Fruit fly (Drosophila melanogaster) whole organism, pupa: ENCODE data around the gene Prosalpha4T1.

Experiments
- CG10348 ChIP-seq: fragments of 200-800 bp; sonication (Bioruptor generic); IDR thresholded peaks from 2 replicates; pipeline ENCODE4 v1.3.6; 2022; ENCODE audit warnings: missing biosample characterization, missing genetic modification characterization
- CG12605 ChIP-seq: fragments of 200-800 bp; sonication (Bioruptor generic); IDR thresholded peaks from 2 replicates; pipeline ENCODE4 v1.3.6; 2022; ENCODE audit warnings: missing biosample characterization, missing genetic modification characterization
- CG13204 ChIP-seq: fragments of 200-800 bp; sonication (Bioruptor generic); optimal IDR thresholded peaks from 2 replicates; lab custom pipeline; 2018; ENCODE audit warnings: missing biosample characterization, mild to moderate bottlenecking, missing genetic modification characterization, moderate library complexity
- CG14655 ChIP-seq: fragments of 200-800 bp; sonication (Bioruptor generic); optimal IDR thresholded peaks from 3 replicates; lab custom pipeline; 2017; ENCODE audit warnings: mild to moderate bottlenecking, missing biosample characterization, missing genetic modification reagents, missing genetic modification characterization
- CG17806 ChIP-seq: fragments of 200-800 bp; sonication (Bioruptor generic); optimal IDR thresholded peaks from 2 replicates; lab custom pipeline; 2018; ENCODE audit warnings: missing biosample characterization, mild to moderate bottlenecking, missing genetic modification characterization, moderate library complexity
- CG32121 ChIP-seq: fragments of 200-800 bp; sonication (Bioruptor generic); IDR thresholded peaks from 2 replicates; pipeline ENCODE4 v1.3.6; 2022; ENCODE audit warnings: missing biosample characterization, missing genetic modification characterization
- CG34367 ChIP-seq: fragments of 200-800 bp; sonication (Bioruptor generic); optimal IDR thresholded peaks from 2 replicates; lab custom pipeline; 2018; ENCODE audit warnings: missing biosample characterization, mild to moderate bottlenecking, missing genetic modification characterization
- CG8159 ChIP-seq: fragments of 200-800 bp; sonication (Bioruptor generic); optimal IDR thresholded peaks from 3 replicates; lab custom pipeline; 2018; ENCODE audit warnings: missing biosample characterization, mild to moderate bottlenecking, missing genetic modification characterization, moderate library complexity
- CG8301 ChIP-seq: fragments of 200-800 bp; sonication (Bioruptor generic); optimal IDR thresholded peaks from 2 replicates; lab custom pipeline; 2018; ENCODE audit warnings: missing biosample characterization, mild to moderate bottlenecking, missing genetic modification characterization
- CG9948 ChIP-seq: fragments of 200-800 bp; sonication (Bioruptor generic); optimal IDR thresholded peaks from 2 replicates; lab custom pipeline; 2018; ENCODE audit warnings: missing biosample characterization, mild to moderate bottlenecking, missing genetic modification characterization, moderate library complexity
- D1 ChIP-seq: fragments of 200-800 bp; sonication (Bioruptor generic); optimal IDR thresholded peaks from 2 replicates; lab custom pipeline; 2018; ENCODE audit warnings: missing biosample characterization, mild to moderate bottlenecking, missing genetic modification characterization, moderate library complexity
- EcR ChIP-seq: fragments of 200-800 bp; sonication (Bioruptor generic); optimal IDR thresholded peaks from 3 replicates; lab custom pipeline; 2019; ENCODE audit warnings: missing biosample characterization, missing genetic modification characterization, mild to moderate bottlenecking, moderate library complexity, missing genetic modification reagents
- Ets98B ChIP-seq: fragments of 200-800 bp; sonication (Bioruptor generic); IDR thresholded peaks from 2 replicates; pipeline ENCODE4 v1.3.6; 2022; ENCODE audit warnings: missing biosample characterization, missing genetic modification characterization
- Pif1A ChIP-seq: fragments of 200-800 bp; sonication (Bioruptor generic); optimal IDR thresholded peaks from 3 replicates; lab custom pipeline; 2016; ENCODE audit warnings: missing biosample characterization, missing genetic modification characterization
- Pif1B ChIP-seq: fragments of 200-800 bp; sonication (Bioruptor generic); optimal IDR thresholded peaks from 3 replicates; lab custom pipeline; 2016; ENCODE audit warnings: missing biosample characterization, missing genetic modification characterization
- Snoo ChIP-seq: fragments of 200-800 bp; sonication (Bioruptor generic); optimal IDR thresholded peaks from 3 replicates; lab custom pipeline; 2017; ENCODE audit warnings: missing biosample characterization, mild to moderate bottlenecking, missing genetic modification characterization, inconsistent platforms
- fd96Ca ChIP-seq: fragments of 200-800 bp; sonication (Bioruptor generic); IDR thresholded peaks from 3 replicates; pipeline ENCODE4 v1.3.6; 2022; ENCODE audit warnings: missing biosample characterization, missing genetic modification characterization
- rn ChIP-seq: fragments of 200-800 bp; sonication (Bioruptor generic); IDR thresholded peaks from 2 replicates; pipeline ENCODE4 v1.3.6; 2022; ENCODE audit warnings: missing biosample characterization, missing genetic modification characterization

Gene Prosalpha4T1

DNA sequence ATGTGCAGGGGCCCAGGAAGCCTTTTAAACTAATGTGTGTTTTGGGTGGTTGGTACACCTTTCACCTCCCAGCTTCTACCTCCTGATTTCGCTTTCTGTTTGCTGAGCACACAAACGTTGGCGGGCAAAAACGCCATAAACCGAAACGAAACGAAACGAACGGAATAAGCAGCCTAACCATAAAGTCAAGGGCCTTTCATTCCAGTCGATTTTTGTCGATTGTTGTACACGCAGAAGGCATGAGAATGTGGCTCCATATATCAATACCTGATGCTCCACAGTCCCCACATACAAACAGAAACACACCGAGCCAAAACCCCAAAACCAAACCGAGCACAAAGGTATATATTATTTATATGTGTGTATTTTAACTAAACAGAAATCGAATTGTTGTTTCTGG is 25.4 kb downstream of the Prosalpha4T1 start:
- TF ChIP-seq EcR (no peak), CG32121 (GFP tag; lab: Robert Waterston, UW) (no peak)

DNA sequence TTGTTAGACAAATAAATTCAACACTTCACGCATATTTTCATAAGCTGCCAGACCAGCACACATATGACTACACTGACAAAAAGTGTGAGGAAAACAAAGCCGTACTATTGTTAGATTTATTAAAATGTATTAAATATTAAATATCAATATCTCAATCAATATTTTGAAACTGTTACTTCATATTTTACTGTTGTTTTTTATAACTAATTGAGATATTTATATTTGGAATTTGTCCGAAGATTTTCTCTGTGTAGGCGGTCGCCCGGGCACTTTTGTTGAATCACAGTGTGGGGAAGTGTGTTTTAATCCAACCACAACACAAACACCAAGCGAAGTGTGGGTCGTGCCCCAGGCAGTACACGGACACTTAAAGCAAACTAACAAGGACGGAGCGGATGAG is 29.6 kb downstream of the Prosalpha4T1 start:
- no peak for TF ChIP-seq CG17806 (tag; lab: Kevin White, UChicago)
- peak; percentile 27 for TF ChIP-seq CG14655 (GFP tag; lab: Kevin White, UChicago)
- peak; percentile 39 for TF ChIP-seq CG8159
- TF ChIP-seq Snoo (tag; lab: Kevin White, UChicago), result no peak
- TF ChIP-seq fd96Ca (GFP tag; lab: Robert Waterston, UW), result no peak
- TF ChIP-seq, all 21 proteins: peak for 2

DNA sequence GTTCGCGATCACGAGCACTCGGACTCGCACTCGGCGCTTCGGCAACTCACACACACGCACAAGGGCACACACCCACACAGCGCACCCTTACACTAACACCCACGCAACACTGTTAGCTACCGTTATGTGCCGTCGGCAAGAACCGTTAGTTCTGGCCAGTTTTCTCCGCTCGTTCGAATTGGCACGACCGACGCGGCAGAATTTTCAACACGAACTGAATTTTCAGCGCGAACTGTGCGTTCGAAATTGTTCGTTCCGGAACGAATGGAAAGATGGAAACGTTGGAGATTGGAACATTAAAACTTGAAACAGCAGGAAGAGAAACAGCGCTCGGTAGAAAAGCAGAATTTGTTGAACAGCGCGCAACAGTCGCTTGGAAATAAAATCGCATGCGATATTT is 34.5 kb downstream of the Prosalpha4T1 start, which contains the start of gene Oamb:
Gene Oamb, minus strand, starts transcription at position 218 of the 400 bp plus-strand sequence.
- no peak for TF ChIP-seq CG14655 (GFP tag; lab: Kevin White, UChicago)
- TF ChIP-seq rn (GFP tag; lab: Robert Waterston, UW), result no peak
- no peak for TF ChIP-seq Pif1B (GFP tag; lab: Kevin White, UChicago)
- TF ChIP-seq CG32121 (GFP tag; lab: Robert Waterston, UW), result no peak
- no peak for TF ChIP-seq fd96Ca (GFP tag; lab: Robert Waterston, UW)
- TF ChIP-seq EcR, result no peak
- no peak for TF ChIP-seq D1 (tag; lab: Kevin White, UChicago)
- no peak for TF ChIP-seq CG9948 (tag; lab: Kevin White, UChicago)
- TF ChIP-seq CG8159, result no peak
- no peak for TF ChIP-seq Ets98B
- no peak for TF ChIP-seq CG12605
- no peak for TF ChIP-seq CG8301 (tag; lab: Kevin White, UChicago)
- TF ChIP-seq CG13204 (GFP tag; lab: Kevin White, UChicago), result no peak
- no peak for TF ChIP-seq Snoo (tag; lab: Kevin White, UChicago)
- TF ChIP-seq CG17806 (tag; lab: Kevin White, UChicago), result no peak
- TF ChIP-seq Pif1A (GFP tag; lab: Kevin White, UChicago), result no peak
- TF ChIP-seq CG34367 (tag; lab: Kevin White, UChicago), result no peak
- TF ChIP-seq CG10348 (GFP tag; lab: Robert Waterston, UW), result no peak
